Worm (Caenorhabditis elegans) whole organism, young adult: ENCODE measurements around the gene lsy-12.

Source experiments
- ama-1 ChIP-seq, 3 experiments: fragments of 150-350 bp in 1 of 3; sonication (generic microtip) in 2 of 3; optimal IDR thresholded peaks; 2 replicates each; lab custom pipeline; 2014 to 2018; ENCODE audit warnings: missing biosample characterization in 2 of 3, missing genetic modification characterization in 2 of 3, missing genetic modification reagents in 2 of 3
- ceh-91 ChIP-seq: fragments of 200-800 bp; sonication (Bioruptor generic); IDR thresholded peaks from 2 replicates; pipeline ENCODE4 v1.3.6; 2022; ENCODE audit warnings: missing genetic modification reagents, missing genetic modification characterization, missing compliant biosample characterization
- dpl-1 ChIP-seq: fragments of 150-350 bp; optimal IDR thresholded peaks from 2 replicates; lab custom pipeline; 2014; ENCODE audit warnings: missing biosample characterization, missing genetic modification reagents, missing genetic modification characterization
- madf-6 ChIP-seq: fragments of 200-800 bp; sonication (Bioruptor generic); IDR thresholded peaks from 2 replicates; pipeline ENCODE4 v1.3.6; 2022; ENCODE audit warnings: missing genetic modification reagents, missing genetic modification characterization, missing compliant biosample characterization
- nfya-1 ChIP-seq: sonication (generic microtip); optimal IDR thresholded peaks from 2 replicates; lab custom pipeline; 2017; ENCODE audit warnings: antibody characterized with exemption, missing compliant biosample characterization, missing genetic modification characterization, borderline replicate concordance; ENCODE audit not compliant: insufficient read depth
- pha-4 ChIP-seq: fragments of 150-350 bp; sonication (generic microtip); optimal IDR thresholded peaks from 2 replicates; lab custom pipeline; 2014; ENCODE audit warnings: missing biosample characterization, missing genetic modification reagents, missing genetic modification characterization
- rcor-1 ChIP-seq: fragments of 200-800 bp; sonication (Bioruptor generic); IDR thresholded peaks from 2 replicates; pipeline ENCODE4 v1.3.6; 2022; ENCODE audit warnings: missing genetic modification reagents, missing genetic modification characterization, missing compliant biosample characterization
- tbp1 ChIP-seq: fragments of 200-800 bp; sonication (Bioruptor generic); optimal IDR thresholded peaks from 2 replicates; lab custom pipeline; 2018; ENCODE audit warnings: mild to moderate bottlenecking, missing genetic modification characterization, missing compliant biosample characterization
- unc-130 ChIP-seq: sonication (generic microtip); optimal IDR thresholded peaks from 2 replicates; lab custom pipeline; 2016; ENCODE audit warnings: missing genetic modification reagents, missing genetic modification characterization, missing compliant biosample characterization

- no peak for TF ChIP-seq pha-4 (tag; lab: Kevin White, UChicago)
- TF ChIP-seq rcor-1 (GFP tag; lab: Robert Waterston, UW): no peak
- TF ChIP-seq unc-130: no peak
- TF ChIP-seq ceh-91: no peak
- TF ChIP-seq nfya-1 (tag; lab: Kevin White, UChicago): no peak
- no peak for TF ChIP-seq tbp1
- no peak for TF ChIP-seq madf-6 (GFP tag; lab: Robert Waterston, UW)
- no peak for TF ChIP-seq dpl-1 (GFP tag; lab: Kevin White, UChicago)
- TF ChIP-seq ama-1 (optimal IDR thresholded peaks at IDR 0.05; lab: Kevin White, UChicago): no peak
- TF ChIP-seq ama-1 (GFP tag; optimal IDR thresholded peaks at IDR 0.05; lab: Kevin White, UChicago): no peak
Observed at ce11 chrV:9811154-9811553, 48.6 kb downstream of the lsy-12 start, which contains the start of gene sru-29.
